Worm (Caenorhabditis elegans) whole organism, midembryonic: Measurements from ENCODE around the gene btbd-10.

ENCODE experiments used
- T22C8.4 ChIP-seq: fragments of 200-800 bp; sonication (Bioruptor generic); IDR thresholded peaks from 2 replicates; pipeline ENCODE4 v1.3.6; 2022; ENCODE audit warnings: missing genetic modification characterization, missing compliant biosample characterization
- cog-1 ChIP-seq: sonication (generic microtip); optimal IDR thresholded peaks from 2 replicates; lab custom pipeline; 2016; ENCODE audit warnings: missing genetic modification characterization, missing compliant biosample characterization
- flt-1 ChIP-seq: fragments of 200-800 bp; sonication (Bioruptor generic); IDR thresholded peaks from 2 replicates; pipeline ENCODE4 v1.3.6; 2022; ENCODE audit warnings: missing genetic modification characterization, missing compliant biosample characterization
- klf-2 ChIP-seq: fragments of 200-800 bp; sonication (Bioruptor generic); conservative IDR thresholded peaks from 2 replicates; pipeline ENCODE4 v1.3.6; 2022; ENCODE audit warnings: missing genetic modification reagents, missing genetic modification characterization, missing compliant biosample characterization
- med-1 ChIP-seq: sonication (generic microtip); optimal IDR thresholded peaks from 2 replicates; lab custom pipeline; 2017; ENCODE audit warnings: missing genetic modification characterization, mild to moderate bottlenecking, missing compliant biosample characterization, antibody characterized with exemption, missing genetic modification reagents; ENCODE audit not compliant: insufficient read depth
- ref-1 ChIP-seq: fragments of 200-800 bp; sonication (Bioruptor generic); conservative IDR thresholded peaks from 2 replicates; pipeline ENCODE4 v1.3.6; 2022; ENCODE audit warnings: missing genetic modification reagents, missing genetic modification characterization, missing compliant biosample characterization
- tab-1 ChIP-seq: fragments of 200-800 bp; sonication (Bioruptor generic); IDR thresholded peaks from 2 replicates; pipeline ENCODE4 v1.3.6; 2022; ENCODE audit warnings: missing genetic modification characterization, missing compliant biosample characterization
- ztf-23 ChIP-seq: fragments of 200-800 bp; sonication (Bioruptor generic); IDR thresholded peaks from 2 replicates; pipeline ENCODE4 v1.3.6; 2022; ENCODE audit warnings: missing genetic modification reagents, missing genetic modification characterization, missing compliant biosample characterization
- ztf-29 ChIP-seq: fragments of 200-800 bp; sonication (Bioruptor generic); IDR thresholded peaks from 2 replicates; pipeline ENCODE4 v1.3.6; 2022; ENCODE audit warnings: missing genetic modification reagents, missing genetic modification characterization, missing compliant biosample characterization

ce11 chrII:4924729-4925128 is 19.9 kb downstream of the btbd-10 start:
- TF ChIP-seq klf-2 (GFP tag; lab: Robert Waterston, UW) (no peak), med-1 (GFP tag; lab: Kevin White, UChicago) (no peak), cog-1 (tag; lab: Kevin White, UChicago) (no peak), tab-1 (GFP tag; lab: Robert Waterston, UW) (no peak), T22C8.4 (no peak), ref-1 (GFP tag; lab: Robert Waterston, UW) (no peak), ztf-29 (GFP tag; lab: Robert Waterston, UW) (no peak), ztf-23 (no peak), flt-1 (no peak)
